Worm (Caenorhabditis elegans) whole organism, midembryonic: ENCODE measurements around the gene alh-6.
A peak's percentile ranks its signal among the peaks of the same experiment; 100 is the strongest.

ENCODE experiments used
- T22C8.4 ChIP-seq: fragments of 200-800 bp; sonication (Bioruptor generic); IDR thresholded peaks from 2 replicates; pipeline ENCODE4 v1.3.6; 2022; ENCODE audit warnings: missing genetic modification characterization, missing compliant biosample characterization
- cog-1 ChIP-seq: sonication (generic microtip); optimal IDR thresholded peaks from 2 replicates; lab custom pipeline; 2016; ENCODE audit warnings: missing genetic modification characterization, missing compliant biosample characterization
- flt-1 ChIP-seq: fragments of 200-800 bp; sonication (Bioruptor generic); IDR thresholded peaks from 2 replicates; pipeline ENCODE4 v1.3.6; 2022; ENCODE audit warnings: missing genetic modification characterization, missing compliant biosample characterization
- klf-2 ChIP-seq: fragments of 200-800 bp; sonication (Bioruptor generic); conservative IDR thresholded peaks from 2 replicates; pipeline ENCODE4 v1.3.6; 2022; ENCODE audit warnings: missing genetic modification reagents, missing genetic modification characterization, missing compliant biosample characterization
- med-1 ChIP-seq: sonication (generic microtip); optimal IDR thresholded peaks from 2 replicates; lab custom pipeline; 2017; ENCODE audit warnings: missing genetic modification characterization, mild to moderate bottlenecking, missing compliant biosample characterization, antibody characterized with exemption, missing genetic modification reagents; ENCODE audit not compliant: insufficient read depth
- ref-1 ChIP-seq: fragments of 200-800 bp; sonication (Bioruptor generic); conservative IDR thresholded peaks from 2 replicates; pipeline ENCODE4 v1.3.6; 2022; ENCODE audit warnings: missing genetic modification reagents, missing genetic modification characterization, missing compliant biosample characterization
- tab-1 ChIP-seq: fragments of 200-800 bp; sonication (Bioruptor generic); IDR thresholded peaks from 2 replicates; pipeline ENCODE4 v1.3.6; 2022; ENCODE audit warnings: missing genetic modification characterization, missing compliant biosample characterization
- ztf-23 ChIP-seq: fragments of 200-800 bp; sonication (Bioruptor generic); IDR thresholded peaks from 2 replicates; pipeline ENCODE4 v1.3.6; 2022; ENCODE audit warnings: missing genetic modification reagents, missing genetic modification characterization, missing compliant biosample characterization
- ztf-29 ChIP-seq: fragments of 200-800 bp; sonication (Bioruptor generic); IDR thresholded peaks from 2 replicates; pipeline ENCODE4 v1.3.6; 2022; ENCODE audit warnings: missing genetic modification reagents, missing genetic modification characterization, missing compliant biosample characterization

alh-6 gene

ce11 chrII:1306550-1306949, 3.4 kb downstream of the alh-6 start:
- TF ChIP-seq cog-1 (no peak), flt-1 (no peak), T22C8.4 (GFP tag; lab: Robert Waterston, UW) (no peak), tab-1 (GFP tag; lab: Robert Waterston, UW) (no peak), ztf-23 (GFP tag; lab: Robert Waterston, UW) (no peak), klf-2 (GFP tag; lab: Robert Waterston, UW) (no peak), med-1 (GFP tag; lab: Kevin White, UChicago) (no peak), ref-1 (GFP tag; lab: Robert Waterston, UW) (no peak), ztf-29 (GFP tag; lab: Robert Waterston, UW) (no peak)

ce11 chrII:1306036-1306435, 3.9 kb downstream of the alh-6 start, which contains the start of gene emc-2:
TSS of gene emc-2 (minus strand) at chrII:1306136.
- TF ChIP-seq flt-1 (no peak), T22C8.4 (GFP tag; lab: Robert Waterston, UW) (0 out of 2 replicates have a peak, but pooled peaks have one; percentile 32), ztf-29 (GFP tag; lab: Robert Waterston, UW) (no peak)

- no peak for TF ChIP-seq med-1 (GFP tag; lab: Kevin White, UChicago)
- no peak for TF ChIP-seq tab-1 (GFP tag; lab: Robert Waterston, UW)
- no peak for TF ChIP-seq T22C8.4 (GFP tag; lab: Robert Waterston, UW)
- no peak for TF ChIP-seq flt-1
- no peak for TF ChIP-seq klf-2 (GFP tag; lab: Robert Waterston, UW)
- no peak for TF ChIP-seq ref-1 (GFP tag; lab: Robert Waterston, UW)
- TF ChIP-seq ztf-29 (GFP tag; lab: Robert Waterston, UW), result no peak
- no peak for TF ChIP-seq ztf-23 (GFP tag; lab: Robert Waterston, UW)
- TF ChIP-seq cog-1, result no peak
Measured at ce11 chrII:1301554-1301953, 8.4 kb downstream of the alh-6 start, which contains the start of gene glb-31. TSS of gene glb-31 (minus strand) at chrII:1301654.

ce11 chrII:1298169-1298568, 11.8 kb downstream of the alh-6 start, which contains the start of gene Y57G7A.1:
TSS of gene Y57G7A.1 (plus strand) at chrII:1298469.
- TF ChIP-seq klf-2 (GFP tag; lab: Robert Waterston, UW) (no peak), T22C8.4 (GFP tag; lab: Robert Waterston, UW) (no peak), ref-1 (GFP tag; lab: Robert Waterston, UW) (no peak), ztf-29 (GFP tag; lab: Robert Waterston, UW) (no peak), ztf-23 (GFP tag; lab: Robert Waterston, UW) (no peak), flt-1 (no peak), tab-1 (GFP tag; lab: Robert Waterston, UW) (no peak), cog-1 (no peak), med-1 (GFP tag; lab: Kevin White, UChicago) (no peak)

ce11 chrII:1297697-1298093, 12.2 kb downstream of the alh-6 start:
- no peak for TF ChIP-seq T22C8.4 (GFP tag; lab: Robert Waterston, UW)
- no peak for TF ChIP-seq med-1 (GFP tag; lab: Kevin White, UChicago)
- TF ChIP-seq ztf-23 (GFP tag; lab: Robert Waterston, UW), result no peak
- no peak for TF ChIP-seq cog-1
- TF ChIP-seq klf-2 (GFP tag; lab: Robert Waterston, UW), result no peak
- no peak for TF ChIP-seq flt-1

ce11 chrII:1297044-1297696, 12.8 kb downstream of the alh-6 start:
- TF ChIP-seq flt-1 (no peak), tab-1 (GFP tag; lab: Robert Waterston, UW) (no peak), T22C8.4 (GFP tag; lab: Robert Waterston, UW) (no peak), ztf-23 (GFP tag; lab: Robert Waterston, UW) (no peak), ztf-29 (GFP tag; lab: Robert Waterston, UW) (no peak), cog-1 (no peak), ref-1 (GFP tag; lab: Robert Waterston, UW) (no peak), med-1 (GFP tag; lab: Kevin White, UChicago) (no peak), klf-2 (GFP tag; lab: Robert Waterston, UW) (no peak)

- TF ChIP-seq ref-1 (GFP tag; lab: Robert Waterston, UW) (no peak), klf-2 (GFP tag; lab: Robert Waterston, UW) (no peak), ztf-23 (GFP tag; lab: Robert Waterston, UW) (no peak), flt-1 (no peak), ztf-29 (GFP tag; lab: Robert Waterston, UW) (no peak), cog-1 (no peak), tab-1 (GFP tag; lab: Robert Waterston, UW) (no peak), med-1 (GFP tag; lab: Kevin White, UChicago) (no peak), T22C8.4 (GFP tag; lab: Robert Waterston, UW) (no peak)
Measured at ce11 chrII:1295776-1296175, 14.2 kb downstream of the alh-6 start, which contains the start of gene Y57G7A.2. TSS of gene Y57G7A.2 (plus strand) at chrII:1296076.

ce11 chrII:1293157-1293556, 16.8 kb downstream of the alh-6 start, which contains the start of gene srz-64:
TSS of gene srz-64 (minus strand) at chrII:1293257.
- no peak for TF ChIP-seq ref-1 (GFP tag; lab: Robert Waterston, UW)
- no peak for TF ChIP-seq tab-1 (GFP tag; lab: Robert Waterston, UW)
- no peak for TF ChIP-seq ztf-29 (GFP tag; lab: Robert Waterston, UW)
- no peak for TF ChIP-seq ztf-23 (GFP tag; lab: Robert Waterston, UW)
- no peak for TF ChIP-seq cog-1
- no peak for TF ChIP-seq T22C8.4 (GFP tag; lab: Robert Waterston, UW)
- TF ChIP-seq flt-1, result no peak
- no peak for TF ChIP-seq med-1 (GFP tag; lab: Kevin White, UChicago)
- no peak for TF ChIP-seq klf-2 (GFP tag; lab: Robert Waterston, UW)

ce11 chrII:1285514-1285913, 24.4 kb downstream of the alh-6 start, which contains the start of the genes Y57G7A.6 and Y57G7A.3:
TSS of gene Y57G7A.6 (minus strand) at chrII:1285614.
TSS of gene Y57G7A.3 (plus strand) at chrII:1285782.
- TF ChIP-seq ref-1 (GFP tag; lab: Robert Waterston, UW) (no peak), ztf-23 (GFP tag; lab: Robert Waterston, UW) (no peak), flt-1 (no peak), klf-2 (GFP tag; lab: Robert Waterston, UW) (no peak), T22C8.4 (GFP tag; lab: Robert Waterston, UW) (no peak), cog-1 (no peak), ztf-29 (GFP tag; lab: Robert Waterston, UW) (no peak), tab-1 (GFP tag; lab: Robert Waterston, UW) (no peak), med-1 (GFP tag; lab: Kevin White, UChicago) (no peak)
